Fruit fly (Drosophila melanogaster) whole organism: ENCODE measurements around the gene CG5404.

ENCODE experiments used
- CG8478 ChIP-seq: fragments of >200 bp; optimal IDR thresholded peaks from 2 replicates; lab custom pipeline; 2018; ENCODE audit warnings: inconsistent platforms
- Dll ChIP-seq: fragments of >200 bp; optimal IDR thresholded peaks from 2 replicates; lab custom pipeline; 2017
- EcR ChIP-seq, 2 experiments: fragments of >200 bp; optimal IDR thresholded peaks; 2 replicates each; lab custom pipeline; 2017; ENCODE audit warnings: missing biosample characterization in 2 of 2, missing genetic modification characterization in 2 of 2, missing genetic modification reagents in 2 of 2
- pan ChIP-seq: fragments of >200 bp; optimal IDR thresholded peaks from 2 replicates; lab custom pipeline; 2017
- psq ChIP-seq: fragments of >200 bp; optimal IDR thresholded peaks from 2 replicates; lab custom pipeline; 2017
- usp ChIP-seq: fragments of >200 bp; optimal IDR thresholded peaks from 2 replicates; lab custom pipeline; 2017; ENCODE audit warnings: missing biosample characterization, missing genetic modification characterization, mixed read lengths

Gene CG5404

DNA sequence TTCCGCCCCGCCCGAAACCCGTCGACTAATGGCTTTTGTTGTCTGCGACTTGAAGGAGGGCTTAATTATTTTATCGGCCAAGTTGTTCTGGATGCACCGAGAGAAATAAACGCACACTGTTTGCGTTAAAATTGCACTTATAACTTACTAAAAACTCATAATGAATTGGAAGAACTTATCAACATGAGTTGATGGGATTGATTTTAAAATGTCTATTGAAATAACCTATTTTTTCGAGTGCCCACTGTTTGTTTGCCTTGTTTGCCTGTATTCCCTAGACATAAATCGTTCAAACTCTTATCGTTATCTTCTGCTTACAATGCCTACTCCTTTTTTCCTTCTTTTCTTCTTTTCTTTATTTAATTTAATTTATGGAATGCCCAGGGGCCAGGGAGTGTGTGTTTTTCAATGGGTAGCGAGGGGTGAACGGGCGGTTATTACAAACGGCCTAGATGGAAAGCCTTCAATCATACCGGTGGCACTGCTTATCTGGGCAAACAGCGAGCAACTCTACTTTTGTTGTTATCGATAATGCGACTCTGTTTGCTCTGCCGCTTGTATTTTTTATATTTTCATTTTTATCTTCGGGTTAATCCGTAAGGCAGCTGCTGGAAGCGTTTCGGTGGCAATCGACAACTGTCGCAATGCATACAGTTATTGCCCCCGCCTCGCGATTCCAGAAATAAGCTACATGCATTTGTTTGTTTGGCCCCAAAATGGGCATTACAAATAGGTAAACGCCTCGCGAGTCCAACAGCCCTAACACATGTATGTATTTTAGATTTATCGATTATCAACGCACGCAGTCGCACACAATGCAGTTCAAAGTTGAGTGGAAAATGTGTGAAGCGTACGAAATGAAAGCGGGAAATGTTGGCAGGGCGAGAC lies 28.0 kb upstream of the CG5404 start:
- TF ChIP-seq psq (lab: Kevin White, UChicago) (no peak), Dll (lab: Kevin White, UChicago) (no peak), EcR (GFP tag; optimal IDR thresholded peaks at IDR 0.05; lab: Kevin White, UChicago) (no peak), pan (no peak), CG8478 (lab: Kevin White, UChicago) (no peak), usp (GFP tag; lab: Kevin White, UChicago) (no peak)

DNA sequence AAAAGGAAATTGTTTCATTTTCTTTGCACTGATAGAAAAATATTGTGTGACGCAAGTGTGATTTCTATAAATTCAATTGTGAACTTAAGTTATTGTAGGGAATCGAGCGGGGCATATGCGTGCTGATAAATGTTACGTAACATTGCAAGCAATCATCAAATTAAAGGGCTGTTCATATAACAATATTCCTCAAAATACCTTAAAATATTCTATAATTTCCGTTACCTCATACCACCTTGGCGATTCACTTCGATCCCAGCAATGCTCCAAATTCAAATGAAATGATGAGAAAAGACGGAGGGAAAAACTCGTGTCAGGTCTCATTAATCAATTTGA lies 27.4 kb upstream of the CG5404 start:
- no peak for TF ChIP-seq EcR (GFP tag; optimal IDR thresholded peaks at IDR 0.05; lab: Kevin White, UChicago)
- no peak for TF ChIP-seq psq (lab: Kevin White, UChicago)
- TF ChIP-seq pan: no peak
- TF ChIP-seq Dll (lab: Kevin White, UChicago): no peak
- TF ChIP-seq CG8478 (lab: Kevin White, UChicago): no peak
- no peak for TF ChIP-seq usp (GFP tag; lab: Kevin White, UChicago)

dm6 chr3R:15677550-15677973 lies 26.9 kb upstream of the CG5404 start:
- TF ChIP-seq EcR (GFP tag; optimal IDR thresholded peaks at IDR 0.05; lab: Kevin White, UChicago) (no peak), pan (no peak), Dll (lab: Kevin White, UChicago) (no peak), CG8478 (lab: Kevin White, UChicago) (no peak), psq (lab: Kevin White, UChicago) (no peak), usp (GFP tag; lab: Kevin White, UChicago) (no peak)

DNA sequence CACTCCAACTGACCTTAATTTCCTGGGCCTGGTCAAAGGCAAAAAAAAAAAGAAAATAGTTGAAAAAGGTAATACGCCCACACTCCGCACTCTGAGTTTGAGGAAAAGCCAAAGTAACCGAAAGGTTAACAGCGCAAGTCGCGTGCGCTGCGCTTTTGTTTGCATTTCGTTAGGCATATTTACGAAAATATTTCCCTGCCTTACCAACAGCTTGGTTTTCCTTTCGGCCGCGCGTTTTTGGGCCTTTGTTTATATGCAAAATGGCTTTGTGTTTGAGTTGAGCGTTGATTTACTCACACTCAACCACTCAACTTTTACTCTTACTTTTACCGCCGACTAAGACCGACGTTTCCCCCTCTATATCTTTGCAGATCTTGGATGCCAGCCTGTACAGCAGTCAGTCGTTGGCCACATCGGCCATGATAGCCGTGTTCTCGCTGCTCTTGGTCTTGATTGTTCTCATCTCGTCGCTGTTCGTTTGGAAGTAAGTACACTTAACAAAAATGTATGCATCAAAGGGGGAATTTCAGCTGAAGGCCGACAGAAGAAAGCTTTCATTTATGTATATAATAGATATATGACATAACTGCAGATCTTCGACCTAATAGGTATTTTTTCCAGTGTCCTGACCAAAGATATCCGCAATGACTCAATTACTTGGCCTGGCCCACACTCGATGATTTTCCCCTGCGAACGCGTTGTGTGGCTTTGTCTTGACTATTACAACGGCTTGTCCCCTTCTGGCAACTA lies 25.5 kb upstream of the CG5404 start:
- no peak for TF ChIP-seq EcR (GFP tag; optimal IDR thresholded peaks at IDR 0.05; lab: Kevin White, UChicago)
- no peak for TF ChIP-seq usp (GFP tag; lab: Kevin White, UChicago)
- no peak for TF ChIP-seq CG8478 (lab: Kevin White, UChicago)

DNA sequence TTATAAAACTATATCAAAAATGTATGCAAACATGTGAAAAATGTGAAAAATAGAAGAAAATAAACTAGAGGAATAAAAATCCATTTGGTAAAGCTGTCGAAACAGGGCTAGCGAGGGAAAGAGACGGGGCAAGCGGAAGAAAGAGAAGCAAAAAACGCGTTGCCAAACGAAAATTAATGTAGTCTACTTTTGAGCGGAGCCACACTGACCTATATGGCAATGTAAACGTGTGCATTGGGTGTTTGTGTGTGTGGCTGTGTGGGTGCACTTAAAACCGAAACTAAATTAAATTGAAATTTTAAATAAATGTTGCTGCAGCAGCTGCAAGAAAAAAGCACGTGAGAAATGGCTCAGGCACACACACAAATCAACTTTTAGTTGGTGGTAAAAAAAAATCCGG lies 24.5 kb upstream of the CG5404 start:
- TF ChIP-seq pan (no peak), psq (lab: Kevin White, UChicago) (no peak), Dll (lab: Kevin White, UChicago) (no peak), usp (GFP tag; lab: Kevin White, UChicago) (no peak), CG8478 (lab: Kevin White, UChicago) (no peak), EcR (GFP tag; optimal IDR thresholded peaks at IDR 0.05; lab: Kevin White, UChicago) (no peak)

DNA sequence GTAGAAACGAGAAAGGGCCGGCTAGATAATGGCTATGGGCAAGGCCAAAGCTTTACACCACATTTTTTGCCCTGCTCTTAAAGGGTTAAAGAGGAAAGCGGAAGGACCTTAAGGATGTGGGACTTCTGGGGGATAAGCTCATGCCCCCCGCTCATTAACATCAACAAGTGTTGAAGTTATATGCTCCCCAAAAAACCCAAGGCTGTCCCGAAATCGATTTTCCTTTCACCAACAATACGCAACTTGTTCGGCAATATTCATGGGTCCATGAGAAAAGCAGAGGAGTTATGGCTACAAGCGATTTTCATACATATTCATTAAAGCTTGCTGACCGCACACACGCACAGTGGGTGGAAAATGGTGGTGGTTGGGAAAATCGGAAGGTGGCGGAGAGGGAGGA lies 23.8 kb upstream of the CG5404 start:
- TF ChIP-seq EcR (GFP tag; optimal IDR thresholded peaks at IDR 0.05; lab: Kevin White, UChicago) (no peak), CG8478 (lab: Kevin White, UChicago) (no peak), pan (no peak), psq (lab: Kevin White, UChicago) (no peak), Dll (lab: Kevin White, UChicago) (no peak), usp (GFP tag; lab: Kevin White, UChicago) (no peak)

DNA sequence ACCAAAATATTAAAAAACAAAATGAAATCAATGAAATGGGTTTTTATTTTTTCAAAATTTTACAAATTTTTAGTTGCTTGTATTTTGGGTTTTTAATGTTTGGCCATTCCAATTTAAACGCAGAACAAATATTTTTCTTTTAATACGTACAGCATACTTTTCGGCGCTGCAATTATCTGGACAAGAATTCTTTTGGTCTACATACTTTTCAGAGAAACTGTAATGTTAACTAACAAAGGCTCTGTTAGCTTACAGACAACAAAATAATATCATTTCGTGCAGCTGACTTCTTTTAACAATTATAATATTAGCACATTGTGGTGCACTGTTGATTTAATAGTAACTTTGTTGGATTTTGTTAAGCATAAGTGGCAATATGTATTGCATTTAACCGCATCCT lies 16.0 kb upstream of the CG5404 start:
- TF ChIP-seq EcR (GFP tag; optimal IDR thresholded peaks at IDR 0.05; lab: Kevin White, UChicago): no peak
- TF ChIP-seq pan: no peak
- TF ChIP-seq CG8478 (lab: Kevin White, UChicago): no peak
- no peak for TF ChIP-seq usp (GFP tag; lab: Kevin White, UChicago)
- TF ChIP-seq Dll (lab: Kevin White, UChicago): no peak
- TF ChIP-seq psq (lab: Kevin White, UChicago): no peak

DNA sequence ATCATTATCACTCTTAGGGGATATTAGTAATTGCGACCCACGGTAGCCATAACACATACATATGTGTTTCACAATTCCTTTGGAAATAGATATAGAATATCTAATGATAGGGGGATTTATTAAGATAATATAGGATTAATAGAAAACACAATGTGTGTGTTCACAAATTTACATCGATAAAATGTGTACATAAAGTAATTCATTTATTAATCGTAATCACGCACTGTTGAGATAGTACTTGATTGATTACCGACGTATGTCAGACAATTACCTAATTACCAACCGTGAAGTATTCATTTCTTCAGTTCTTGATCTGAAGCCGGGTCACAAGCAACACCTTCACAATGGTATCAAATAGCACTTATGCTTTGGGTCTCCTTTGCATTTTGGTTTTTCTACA lies 11.7 kb upstream of the CG5404 start, which contains the start of gene CG31446:
TSS of gene CG31446 (plus strand) at position 301 of the 400 bp plus-strand sequence.
- TF ChIP-seq EcR (GFP tag; optimal IDR thresholded peaks at IDR 0.05; lab: Kevin White, UChicago): no peak
- TF ChIP-seq usp (GFP tag; lab: Kevin White, UChicago): no peak
- TF ChIP-seq psq (lab: Kevin White, UChicago): no peak
- TF ChIP-seq pan: no peak
- TF ChIP-seq CG8478 (lab: Kevin White, UChicago): no peak
- TF ChIP-seq Dll (lab: Kevin White, UChicago): no peak

- TF ChIP-seq Dll (lab: Kevin White, UChicago) (no peak), usp (GFP tag; lab: Kevin White, UChicago) (no peak), EcR (GFP tag; optimal IDR thresholded peaks at IDR 0.05; lab: Kevin White, UChicago) (no peak), psq (lab: Kevin White, UChicago) (no peak), CG8478 (lab: Kevin White, UChicago) (no peak), pan (no peak)
Observed at dm6 chr3R:15694332-15694731, 10.1 kb upstream of the CG5404 start.

DNA sequence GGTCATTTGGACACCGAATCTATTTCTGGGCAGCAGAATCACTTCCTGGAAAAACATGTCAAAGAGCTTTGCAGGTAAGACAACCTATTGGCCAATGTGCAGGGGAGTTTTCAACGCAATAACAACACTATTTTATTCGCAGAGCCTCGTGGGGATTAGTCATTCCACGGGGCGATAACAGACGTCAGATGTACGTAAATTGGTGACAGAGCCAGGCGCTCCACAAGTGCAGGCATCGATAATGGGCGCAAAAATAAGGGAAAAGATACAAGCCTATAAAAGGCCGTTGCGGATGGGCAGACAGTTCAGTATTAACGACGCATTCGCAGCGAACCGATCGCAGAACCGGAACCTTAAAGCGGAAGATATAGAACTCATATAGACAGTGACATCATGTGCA lies 9.5 kb upstream of the CG5404 start, which contains the start of gene CG5399:
TSS of gene CG5399 (plus strand) at position 301 of the 400 bp plus-strand sequence.
- TF ChIP-seq CG8478 (lab: Kevin White, UChicago) (no peak), usp (GFP tag; lab: Kevin White, UChicago) (no peak), psq (lab: Kevin White, UChicago) (no peak), EcR (GFP tag; optimal IDR thresholded peaks at IDR 0.05; lab: Kevin White, UChicago) (no peak), pan (no peak), Dll (lab: Kevin White, UChicago) (no peak)

DNA sequence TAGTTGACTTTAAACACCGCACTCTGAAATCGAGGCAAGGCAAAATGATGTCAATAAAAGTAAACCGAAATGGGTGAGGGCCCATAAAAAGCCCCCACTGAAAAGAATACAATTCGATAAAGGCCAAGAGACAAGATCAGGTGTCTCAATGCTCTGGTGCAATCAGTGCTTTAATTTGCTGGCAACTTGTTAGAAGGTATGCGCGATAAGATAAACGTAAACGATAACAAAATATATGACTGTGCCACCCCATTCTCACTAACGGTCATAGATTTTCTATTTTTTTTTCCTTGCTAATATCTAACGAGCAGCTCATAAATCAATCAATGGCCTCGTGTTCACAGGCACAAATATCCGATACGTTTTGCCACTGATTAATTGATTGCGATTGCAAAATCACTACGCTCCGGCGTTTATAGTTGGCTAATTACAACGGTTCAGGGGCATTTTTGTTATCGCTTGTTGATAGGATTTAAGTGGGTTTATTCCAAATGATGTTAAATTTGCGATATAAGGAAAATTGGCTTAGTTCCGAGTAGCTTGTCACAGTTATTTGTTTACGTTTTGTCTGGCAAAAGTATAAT lies 7.9 kb upstream of the CG5404 start:
- TF ChIP-seq CG8478 (lab: Kevin White, UChicago) (no peak), psq (lab: Kevin White, UChicago) (no peak)
